Worm (Caenorhabditis elegans): ENCODE data around the gene cdh-5.

DNA sequence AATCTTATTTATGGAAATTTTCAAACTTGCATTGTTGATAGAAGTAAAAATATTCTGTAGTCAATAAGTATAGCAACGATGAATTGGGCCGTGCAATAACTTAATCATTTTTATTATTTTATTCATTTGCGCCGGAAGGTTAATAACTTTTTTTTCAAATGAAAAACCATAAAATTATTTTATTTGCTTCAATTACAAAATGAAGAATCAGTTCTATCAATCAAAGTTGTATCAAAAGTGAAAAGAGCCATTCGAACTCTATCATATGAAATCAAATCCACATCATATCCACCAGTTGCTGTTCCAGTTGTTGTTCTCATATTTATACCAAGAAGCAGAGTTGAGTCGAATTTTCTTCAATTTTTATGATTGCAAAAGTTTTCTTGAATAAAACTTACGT lies 20.2 kb upstream of the cdh-5 start, which contains the start of gene cyp-33E1:
- TF ChIP-seq F37D6.2 (tag; optimal IDR thresholded peaks at IDR 0.05) (no peak), mxl-3 (GFP tag; optimal IDR thresholded peaks at IDR 0.05) (no peak), tra-1 (GFP tag; IDR thresholded peaks at IDR 0.05) (no peak), nhr-28 (tag; optimal IDR thresholded peaks at IDR 0.05) (no peak), nhr-76 (tag; optimal IDR thresholded peaks at IDR 0.05) (no peak)
